Worm (Caenorhabditis elegans) whole organism, dauer: ENCODE measurements around the gene ins-34.

Source experiments
- unc-62 ChIP-seq: sonication (generic microtip); optimal IDR thresholded peaks from 2 replicates; lab custom pipeline; 2017; ENCODE audit warnings: missing biosample characterization, missing genetic modification reagents, missing genetic modification characterization

ins-34 gene

ce11 chrIV:14099256-14099655 lies 7.1 kb upstream of the ins-34 start, which contains the start of gene col-133:
col-133 (minus strand) TSS chrIV:14099356.
- no peak for TF ChIP-seq unc-62 (GFP tag; lab: Kevin White, UChicago)

ce11 chrIV:14103054-14103453 lies 3.3 kb upstream of the ins-34 start, which contains the start of gene F52B11.5:
F52B11.5 (minus strand) TSS chrIV:14103231.
- no peak for TF ChIP-seq unc-62 (GFP tag; lab: Kevin White, UChicago)

ce11 chrIV:14104745-14105144 lies 1.6 kb upstream of the ins-34 start:
- no peak for TF ChIP-seq unc-62 (GFP tag; lab: Kevin White, UChicago)

ce11 chrIV:14107647-14108046 lies 1.3 kb downstream of the ins-34 start:
- TF ChIP-seq unc-62 (GFP tag; lab: Kevin White, UChicago), result no peak

- TF ChIP-seq unc-62 (GFP tag; lab: Kevin White, UChicago), result no peak
Observed at ce11 chrIV:14113621-14114020, 7.2 kb downstream of the ins-34 start.

- TF ChIP-seq unc-62 (GFP tag; lab: Kevin White, UChicago), result no peak
Observed at ce11 chrIV:14114357-14114756, 8.0 kb downstream of the ins-34 start.

- no peak for TF ChIP-seq unc-62 (GFP tag; lab: Kevin White, UChicago)
Observed at ce11 chrIV:14115045-14115444, 8.7 kb downstream of the ins-34 start.

ce11 chrIV:14115556-14115955 lies 9.2 kb downstream of the ins-34 start:
- TF ChIP-seq unc-62 (GFP tag; lab: Kevin White, UChicago), result no peak

ce11 chrIV:14119327-14119726 lies 13.0 kb downstream of the ins-34 start:
- no peak for TF ChIP-seq unc-62 (GFP tag; lab: Kevin White, UChicago)

- no peak for TF ChIP-seq unc-62 (GFP tag; lab: Kevin White, UChicago)
Observed at ce11 chrIV:14123956-14124355, 17.6 kb downstream of the ins-34 start, which contains the start of gene nkcc-1. nkcc-1 (minus strand) TSS chrIV:14124056.

ce11 chrIV:14127805-14128610 lies 21.6 kb downstream of the ins-34 start, which contains the start of gene H12I19.115:
H12I19.115 (minus strand) TSS chrIV:14127855.
- TF ChIP-seq unc-62 (GFP tag; lab: Kevin White, UChicago), result no peak

- no peak for TF ChIP-seq unc-62 (GFP tag; lab: Kevin White, UChicago)
Observed at ce11 chrIV:14129091-14129490, 22.7 kb downstream of the ins-34 start, which contains the start of gene srz-42. srz-42 (plus strand) TSS chrIV:14129391.

ce11 chrIV:14131770-14132169 lies 25.4 kb downstream of the ins-34 start, which contains the start of gene srz-59:
srz-59 (plus strand) TSS chrIV:14132070.
- TF ChIP-seq unc-62 (GFP tag; lab: Kevin White, UChicago), result no peak

ce11 chrIV:14133400-14133799 lies 27.0 kb downstream of the ins-34 start:
- TF ChIP-seq unc-62 (GFP tag; lab: Kevin White, UChicago), result no peak

ce11 chrIV:14137063-14137462 lies 30.7 kb downstream of the ins-34 start, which contains the start of gene srz-31:
srz-31 (plus strand) TSS chrIV:14137363.
- TF ChIP-seq unc-62 (GFP tag; lab: Kevin White, UChicago), result no peak

- TF ChIP-seq unc-62 (GFP tag; lab: Kevin White, UChicago), result no peak
Observed at ce11 chrIV:14143042-14143441, 36.7 kb downstream of the ins-34 start.

ce11 chrIV:14145594-14145993 lies 39.2 kb downstream of the ins-34 start, which contains the start of gene oac-37:
oac-37 (plus strand) TSS chrIV:14145894.
- TF ChIP-seq unc-62 (GFP tag; lab: Kevin White, UChicago), result no peak
